Fruit fly (Drosophila melanogaster): ENCODE measurements around the gene ND-51.
A peak's percentile ranks its signal among the peaks of the same experiment; 100 is the strongest.

ND-51 gene

dm6 chr2L:6045972-6046718 lies 16.4 kb downstream of the ND-51 start, which contains the start of gene Pfas (continued):
- no peak for TF ChIP-seq B-H1 (GFP tag; IDR thresholded peaks at IDR 0.05)
- peak; percentile 73 for TF ChIP-seq Dek (tag; optimal IDR thresholded peaks at IDR 0.05)
- TF ChIP-seq Antp (GFP tag; optimal IDR thresholded peaks at IDR 0.05), result peak; percentile 38
- no peak for TF ChIP-seq CG16815 (GFP tag; optimal IDR thresholded peaks at IDR 0.05)
- TF ChIP-seq CG2202 (tag; optimal IDR thresholded peaks at IDR 0.05), result no peak
- TF ChIP-seq CoRest (tag; optimal IDR thresholded peaks at IDR 0.05), result peak; percentile 59
- peak; percentile 88 for TF ChIP-seq CG2120 (GFP tag; optimal IDR thresholded peaks at IDR 0.05)
- peak; percentile 18 for TF ChIP-seq ash1 (GFP tag; optimal IDR thresholded peaks at IDR 0.05)
- peak; percentile 70 for TF ChIP-seq CG6654 (GFP tag; optimal IDR thresholded peaks at IDR 0.05)
- TF ChIP-seq Bdp1 (GFP tag; optimal IDR thresholded peaks at IDR 0.05), result no peak
- no peak for TF ChIP-seq nau (GFP tag; optimal IDR thresholded peaks at IDR 0.05)
- no peak for TF ChIP-seq Dref (GFP tag; IDR thresholded peaks at IDR 0.05)
- no peak for TF ChIP-seq mld (GFP tag; IDR thresholded peaks at IDR 0.05; ENCODE audit: partially characterized antibody)
- TF ChIP-seq CG8388 (GFP tag; optimal IDR thresholded peaks at IDR 0.05), result no peak
- no peak for TF ChIP-seq twi (tag; optimal IDR thresholded peaks at IDR 0.05)
- no peak for TF ChIP-seq cato (GFP tag; optimal IDR thresholded peaks at IDR 0.05; ENCODE audit: borderline replicate concordance)
- peak; percentile 64 for TF ChIP-seq ranshi (GFP tag; IDR thresholded peaks at IDR 0.05)
- TF ChIP-seq peb (GFP tag; IDR thresholded peaks at IDR 0.05), result no peak
- no peak for TF ChIP-seq lmd (GFP tag; IDR thresholded peaks at IDR 0.05)
- no peak for TF ChIP-seq stc (GFP tag; IDR thresholded peaks at IDR 0.05)
- TF ChIP-seq CG15479 (GFP tag; optimal IDR thresholded peaks at IDR 0.05), result no peak
- peak; percentile 45 for TF ChIP-seq schlank (tag; optimal IDR thresholded peaks at IDR 0.05)
- peak; percentile 65 for TF ChIP-seq slbo (GFP tag; IDR thresholded peaks at IDR 0.05)
- TF ChIP-seq Xbp1 (GFP tag; optimal IDR thresholded peaks at IDR 0.05), result peak; percentile 52
- peak; percentile 65 for TF ChIP-seq pzg (GFP tag; optimal IDR thresholded peaks at IDR 0.05)
- 0 out of 2 replicates have a peak, but pooled peaks have one; percentile 53 for TF ChIP-seq Xrp1 (GFP tag; IDR thresholded peaks at IDR 0.05)
- TF ChIP-seq Mad (GFP tag; optimal IDR thresholded peaks at IDR 0.05), result no peak
- TF ChIP-seq pb (GFP tag; optimal IDR thresholded peaks at IDR 0.05), result peak; percentile 38
- peak; percentile 87 for TF ChIP-seq HmgZ (tag; optimal IDR thresholded peaks at IDR 0.05)
- no peak for TF ChIP-seq TFAM (GFP tag; optimal IDR thresholded peaks at IDR 0.05)
- TF ChIP-seq CG4854 (GFP tag; optimal IDR thresholded peaks at IDR 0.05), result peak; percentile 46
- peak; percentile 76 for TF ChIP-seq Nf-YC (tag; optimal IDR thresholded peaks at IDR 0.05)
- no peak for TF ChIP-seq br (optimal IDR thresholded peaks at IDR 0.05)
- peak; percentile 6 for TF ChIP-seq ewg (GFP tag; optimal IDR thresholded peaks at IDR 0.05)
- TF ChIP-seq nerfin-2 (GFP tag; IDR thresholded peaks at IDR 0.05; ENCODE audit: partially characterized antibody), result no peak
- no peak for TF ChIP-seq CG6254 (GFP tag; optimal IDR thresholded peaks at IDR 0.05)
- TF ChIP-seq Med (GFP tag), result peak; percentile 96
- TF ChIP-seq NC2α (GFP tag; optimal IDR thresholded peaks at IDR 0.05), result no peak
- no peak for TF ChIP-seq Abd-B (GFP tag; optimal IDR thresholded peaks at IDR 0.05)
- TF ChIP-seq Doc3 (GFP tag; IDR thresholded peaks at IDR 0.05; ENCODE audit: partially characterized antibody), result no peak
- TF ChIP-seq CG12744 (GFP tag; optimal IDR thresholded peaks at IDR 0.05), result no peak
- peak; percentile 17 for TF ChIP-seq eyg (GFP tag; optimal IDR thresholded peaks at IDR 0.05)
- TF ChIP-seq Bgb (GFP tag; IDR thresholded peaks at IDR 0.05; ENCODE audit: partially characterized antibody), result peak; percentile 33; the same call in 1 of the 2 replicates
- TF ChIP-seq sim (GFP tag; IDR thresholded peaks at IDR 0.05), result no peak
- TF ChIP-seq Ets65A (GFP tag), result no peak
- no peak for TF ChIP-seq D (optimal IDR thresholded peaks at IDR 0.05)
- TF ChIP-seq D (GFP tag; optimal IDR thresholded peaks at IDR 0.05), result no peak
- TF ChIP-seq tx (GFP tag; optimal IDR thresholded peaks at IDR 0.05), result peak; percentile 47
- no peak for TF ChIP-seq ssp (GFP tag; IDR thresholded peaks at IDR 0.05)
- TF ChIP-seq fd102C (GFP tag; optimal IDR thresholded peaks at IDR 0.05), result no peak
